Worm (Caenorhabditis elegans) whole organism, L1 larva: Measurements from ENCODE around the gene cgh-1.
"Not testable (repeated sequence)": the region's sequence is repeated elsewhere in the genome, so short reads cannot be mapped to it uniquely, and the experiment has no call there.

Experiments used
- C16A3.4 ChIP-seq: fragments of 150-350 bp; optimal IDR thresholded peaks from 2 replicates; lab custom pipeline; 2014; ENCODE audit warnings: missing biosample characterization, missing genetic modification characterization
- C34B4.2 ChIP-seq: sonication (generic microtip); optimal IDR thresholded peaks from 2 replicates; lab custom pipeline; 2017; ENCODE audit warnings: mild to moderate bottlenecking, missing genetic modification characterization, missing compliant biosample characterization
- F16B12.6 ChIP-seq: fragments of 150-350 bp; optimal IDR thresholded peaks from 2 replicates; lab custom pipeline; 2014; ENCODE audit warnings: missing biosample characterization, missing genetic modification characterization
- alr-1 ChIP-seq: fragments of 200-800 bp; sonication (Bioruptor generic); optimal IDR thresholded peaks from 2 replicates; lab custom pipeline; 2018; ENCODE audit warnings: borderline replicate concordance, mild to moderate bottlenecking, missing genetic modification characterization, missing compliant biosample characterization
- aly-2 ChIP-seq: fragments of 150-350 bp; optimal IDR thresholded peaks from 2 replicates; lab custom pipeline; 2014; ENCODE audit warnings: missing biosample characterization, missing genetic modification characterization
- ama-1 ChIP-seq: fragments of 150-350 bp; optimal IDR thresholded peaks from 2 replicates; lab custom pipeline; 2014
- blmp-1 ChIP-seq: fragments of 150-350 bp; optimal IDR thresholded peaks from 2 replicates; lab custom pipeline; 2014; ENCODE audit warnings: missing biosample characterization, missing genetic modification characterization
- ceh-82 ChIP-seq, 3 experiments: fragments of 150-350 bp in 1 of 3; sonication (generic microtip) in 2 of 3; optimal IDR thresholded peaks; 2 replicates each; lab custom pipeline; 2014 to 2017; ENCODE audit warnings: missing biosample characterization in 3 of 3, missing genetic modification characterization in 3 of 3
- ceh-88 ChIP-seq: fragments of 200-800 bp; sonication (Bioruptor generic); IDR thresholded peaks from 2 replicates; pipeline ENCODE4 v1.3.6; 2022; ENCODE audit warnings: missing genetic modification characterization, missing compliant biosample characterization
- dpl-1 ChIP-seq, 3 experiments: fragments of 150-350 bp in 2 of 3; sonication (generic microtip) in 1 of 3; optimal IDR thresholded peaks; 2 replicates each; lab custom pipeline; 2014 to 2017; ENCODE audit warnings: missing biosample characterization in 3 of 3, missing genetic modification characterization in 3 of 3, missing genetic modification reagents in 3 of 3
- efl-1 ChIP-seq, 4 experiments: fragments of 150-350 bp; optimal IDR thresholded peaks in 3 of 4; peaks in 1 of 4; 1 replicate in 1 of 4; 2 replicates in 3 of 4; lab custom pipeline; 2014; ENCODE audit warnings: missing biosample characterization in 2 of 4, missing genetic modification characterization in 2 of 4, missing genetic modification reagents in 2 of 4
- efl-3 ChIP-seq: fragments of 200-800 bp; sonication (Bioruptor generic); optimal IDR thresholded peaks from 2 replicates; lab custom pipeline; 2018; ENCODE audit warnings: mild to moderate bottlenecking, missing genetic modification characterization, missing compliant biosample characterization
- elt-2 ChIP-seq: sonication (generic microtip); optimal IDR thresholded peaks from 2 replicates; lab custom pipeline; 2016; ENCODE audit warnings: missing genetic modification characterization, mild to moderate bottlenecking, inconsistent platforms, missing compliant biosample characterization, missing genetic modification reagents
- ets-5 ChIP-seq: fragments of 200-800 bp; sonication (Bioruptor generic); IDR thresholded peaks from 2 replicates; pipeline ENCODE4 v1.3.6; 2022; ENCODE audit warnings: missing genetic modification characterization, missing compliant biosample characterization
- fkh-4 ChIP-seq: sonication (generic microtip); optimal IDR thresholded peaks from 2 replicates; lab custom pipeline; 2016; ENCODE audit warnings: missing compliant biosample characterization, missing genetic modification characterization, borderline replicate concordance
- fkh-8 ChIP-seq: sonication (generic microtip); optimal IDR thresholded peaks from 2 replicates; lab custom pipeline; 2016; ENCODE audit warnings: mild to moderate bottlenecking, missing genetic modification characterization, missing compliant biosample characterization
- fos-1 ChIP-seq: fragments of 150-350 bp; optimal IDR thresholded peaks from 2 replicates; lab custom pipeline; 2014; ENCODE audit warnings: missing biosample characterization, missing genetic modification characterization
- grh-1 ChIP-seq: fragments of 200-800 bp; sonication (Bioruptor generic); IDR thresholded peaks from 2 replicates; pipeline ENCODE4 v1.3.6; 2022; ENCODE audit warnings: missing genetic modification reagents, missing genetic modification characterization, missing compliant biosample characterization
- hlh-4 ChIP-seq: sonication (generic microtip); optimal IDR thresholded peaks from 2 replicates; lab custom pipeline; 2016; ENCODE audit warnings: mild to moderate bottlenecking, missing genetic modification characterization, missing compliant biosample characterization
- lin-13 ChIP-seq: fragments of 150-350 bp; optimal IDR thresholded peaks from 2 replicates; lab custom pipeline; 2014; ENCODE audit warnings: missing biosample characterization, missing genetic modification reagents, missing genetic modification characterization
- lin-14 ChIP-seq: fragments of 200-800 bp; sonication (Bioruptor generic); optimal IDR thresholded peaks from 2 replicates; lab custom pipeline; 2018; ENCODE audit warnings: mild to moderate bottlenecking, missing genetic modification characterization, moderate library complexity, missing compliant biosample characterization
- lin-35 ChIP-seq, 2 experiments: fragments of 150-350 bp; optimal IDR thresholded peaks; 2 replicates each; lab custom pipeline; 2014; ENCODE audit warnings: missing biosample characterization in 2 of 2, missing genetic modification characterization in 2 of 2, missing genetic modification reagents in 2 of 2
- lin-39 ChIP-seq: fragments of 150-350 bp; optimal IDR thresholded peaks from 2 replicates; lab custom pipeline; 2014; ENCODE audit warnings: missing biosample characterization, missing genetic modification reagents, missing genetic modification characterization
- lsy-2 ChIP-seq, 2 experiments: fragments of 150-350 bp; optimal IDR thresholded peaks; 2 replicates each; lab custom pipeline; 2014; ENCODE audit warnings: missing biosample characterization in 2 of 2, missing genetic modification characterization in 2 of 2
- mep-1 ChIP-seq: fragments of 150-350 bp; optimal IDR thresholded peaks from 2 replicates; lab custom pipeline; 2014; ENCODE audit warnings: missing biosample characterization, missing genetic modification characterization
- nhr-12 ChIP-seq: sonication (generic microtip); optimal IDR thresholded peaks from 2 replicates; lab custom pipeline; 2017; ENCODE audit warnings: missing biosample characterization, missing genetic modification characterization
- nhr-19 ChIP-seq: fragments of 200-800 bp; sonication (Bioruptor generic); conservative IDR thresholded peaks from 2 replicates; pipeline ENCODE4 v1.3.6; 2022; ENCODE audit warnings: missing genetic modification characterization, missing compliant biosample characterization
- nhr-20 ChIP-seq: sonication (generic microtip); optimal IDR thresholded peaks from 2 replicates; lab custom pipeline; 2016; ENCODE audit warnings: mild to moderate bottlenecking, missing genetic modification characterization, missing compliant biosample characterization
- nhr-237 ChIP-seq: fragments of 150-350 bp; optimal IDR thresholded peaks from 2 replicates; lab custom pipeline; 2014; ENCODE audit warnings: missing biosample characterization, missing genetic modification characterization
- nhr-28 ChIP-seq: fragments of 150-350 bp; optimal IDR thresholded peaks from 2 replicates; lab custom pipeline; 2014; ENCODE audit warnings: missing biosample characterization, missing genetic modification characterization
- nhr-47 ChIP-seq: sonication (generic microtip); optimal IDR thresholded peaks from 2 replicates; lab custom pipeline; 2016; ENCODE audit warnings: mild to moderate bottlenecking, missing genetic modification characterization, moderate library complexity, missing compliant biosample characterization
- nhr-71 ChIP-seq: sonication (generic microtip); optimal IDR thresholded peaks from 2 replicates; lab custom pipeline; 2016; ENCODE audit warnings: mild to moderate bottlenecking, missing genetic modification characterization, moderate library complexity, missing compliant biosample characterization
- nhr-76 ChIP-seq: sonication (generic microtip); optimal IDR thresholded peaks from 2 replicates; lab custom pipeline; 2017; ENCODE audit warnings: missing biosample characterization, missing genetic modification characterization
- nhr-77 ChIP-seq: fragments of 150-350 bp; optimal IDR thresholded peaks from 2 replicates; lab custom pipeline; 2014; ENCODE audit warnings: missing biosample characterization, missing genetic modification characterization
- nhr-85 ChIP-seq: sonication (generic microtip); peaks from one replicate; lab custom pipeline; 2016; ENCODE audit warnings: missing genetic modification characterization, inconsistent platforms, missing compliant biosample characterization
- nhr-90 ChIP-seq: sonication (generic microtip); optimal IDR thresholded peaks from 2 replicates; lab custom pipeline; 2016; ENCODE audit warnings: mild to moderate bottlenecking, missing genetic modification characterization, missing compliant biosample characterization; ENCODE audit not compliant: poor library complexity
- rnt-1 ChIP-seq: sonication (generic microtip); optimal IDR thresholded peaks from 2 replicates; lab custom pipeline; 2016; ENCODE audit warnings: mild to moderate bottlenecking, missing genetic modification characterization, moderate library complexity, missing compliant biosample characterization
- snpc-4 ChIP-seq: fragments of 150-350 bp; optimal IDR thresholded peaks from 2 replicates; lab custom pipeline; 2014; ENCODE audit warnings: missing biosample characterization, missing genetic modification characterization
- snu-23 ChIP-seq: sonication (generic microtip); optimal IDR thresholded peaks from 2 replicates; lab custom pipeline; 2016; ENCODE audit warnings: missing genetic modification characterization, missing compliant biosample characterization
- swsn-7 ChIP-seq: sonication (generic microtip); optimal IDR thresholded peaks from 2 replicates; lab custom pipeline; 2016; ENCODE audit warnings: missing genetic modification characterization, missing compliant biosample characterization
- tbx-2 ChIP-seq: sonication (generic microtip); optimal IDR thresholded peaks from 2 replicates; lab custom pipeline; 2016; ENCODE audit warnings: missing genetic modification characterization, missing compliant biosample characterization
- tlp-1 ChIP-seq: fragments of 150-350 bp; optimal IDR thresholded peaks from 2 replicates; lab custom pipeline; 2014; ENCODE audit warnings: missing biosample characterization, missing genetic modification characterization
- unc-62 ChIP-seq: fragments of 150-350 bp; optimal IDR thresholded peaks from 2 replicates; lab custom pipeline; 2014; ENCODE audit warnings: missing biosample characterization, missing genetic modification reagents, missing genetic modification characterization
- xbp-1 ChIP-seq: sonication (generic microtip); optimal IDR thresholded peaks from 2 replicates; lab custom pipeline; 2016; ENCODE audit warnings: missing genetic modification characterization, missing compliant biosample characterization

Gene cgh-1

ce11 chrIII:7484765-7485164 is 12.9 kb downstream of the cgh-1 start:
- TF ChIP-seq snpc-4 (tag; lab: Kevin White, UChicago) (no peak), unc-62 (GFP tag; lab: Kevin White, UChicago) (no peak), lin-14 (GFP tag; lab: Kevin White, UChicago) (no peak), grh-1 (no peak), lsy-2 (tag; optimal IDR thresholded peaks at IDR 0.05; lab: Kevin White, UChicago) (no peak), hlh-4 (tag; lab: Kevin White, UChicago) (no peak), efl-3 (GFP tag; lab: Kevin White, UChicago) (no peak), nhr-19 (GFP tag; lab: Robert Waterston, UW) (no peak)

- TF ChIP-seq blmp-1 (tag; lab: Kevin White, UChicago) (peak; percentile 39), lin-14 (GFP tag; lab: Kevin White, UChicago) (peak; percentile 5), C34B4.2 (tag; lab: Kevin White, UChicago) (no peak), fkh-4 (tag; lab: Kevin White, UChicago) (no peak), lin-35 (GFP tag; optimal IDR thresholded peaks at IDR 0.05; lab: Kevin White, UChicago) (peak in 1 of 2 experiments; percentile 4), alr-1 (tag; lab: Kevin White, UChicago) (no peak), tlp-1 (tag; lab: Kevin White, UChicago) (peak; percentile 53), elt-2 (tag; lab: Kevin White, UChicago) (peak; percentile 89)
These were observed 18.7 kb downstream of the cgh-1 start for ce11 chrIII:7478932-7479331.

ce11 chrIII:7468980-7469379 is 28.7 kb downstream of the cgh-1 start, which contains the start of gene H14A12.5:
H14A12.5 (minus strand) TSS chrIII:7469080.
- not testable (repeated sequence) for TF ChIP-seq lin-14 (GFP tag; lab: Kevin White, UChicago); xbp-1 (tag; lab: Kevin White, UChicago); grh-1

- TF ChIP-seq fkh-8 (tag; lab: Kevin White, UChicago): peak; percentile 13
- peak; percentile 28 to 69 for TF ChIP-seq lin-35 (GFP tag; optimal IDR thresholded peaks at IDR 0.05; lab: Kevin White, UChicago)
- no peak for TF ChIP-seq nhr-237 (tag; lab: Kevin White, UChicago)
- peak; percentile 64 for TF ChIP-seq nhr-71
- no peak for TF ChIP-seq nhr-28 (tag; lab: Kevin White, UChicago)
- peak; percentile 61 to 69 for TF ChIP-seq efl-1 (optimal IDR thresholded peaks at IDR 0.05; lab: Kevin White, UChicago)
- peak; percentile 48 to 80 for TF ChIP-seq efl-1 (GFP tag; optimal IDR thresholded peaks at IDR 0.05 in 1 of 2; lab: Kevin White, UChicago)
- no peak for TF ChIP-seq aly-2
- TF ChIP-seq grh-1: peak; percentile 74
- peak in 2 of 3 experiments; percentile 20 to 24 for TF ChIP-seq ceh-82 (tag; optimal IDR thresholded peaks at IDR 0.05; lab: Kevin White, UChicago)
- TF ChIP-seq blmp-1 (tag; lab: Kevin White, UChicago): peak; percentile 46
- no peak for TF ChIP-seq ceh-88 (GFP tag; lab: Robert Waterston, UW)
- TF ChIP-seq rnt-1 (tag; lab: Kevin White, UChicago): peak; percentile 48
- TF ChIP-seq lin-14 (GFP tag; lab: Kevin White, UChicago): peak; percentile 84
- peak; percentile 32 for TF ChIP-seq tbx-2
- TF ChIP-seq dpl-1 (GFP tag; optimal IDR thresholded peaks at IDR 0.05; lab: Kevin White, UChicago): peak; percentile 14 to 47 (median 31)
- no peak for TF ChIP-seq nhr-76 (tag; lab: Kevin White, UChicago)
- TF ChIP-seq F16B12.6 (tag; lab: Kevin White, UChicago): peak; percentile 14
- peak; percentile 9 for TF ChIP-seq lin-13
- TF ChIP-seq fos-1: peak; percentile 7
- peak; percentile 42 for TF ChIP-seq xbp-1 (tag; lab: Kevin White, UChicago)
- peak; percentile 91 for TF ChIP-seq nhr-85
- TF ChIP-seq nhr-19 (GFP tag; lab: Robert Waterston, UW): peak; percentile 37
- TF ChIP-seq nhr-12 (tag; lab: Kevin White, UChicago): no peak
- TF ChIP-seq nhr-90 (tag; lab: Kevin White, UChicago): peak; percentile 47
- peak; percentile 62 for TF ChIP-seq mep-1 (tag; lab: Kevin White, UChicago)
- TF ChIP-seq lin-39 (tag; lab: Kevin White, UChicago): peak; percentile 8
- TF ChIP-seq ets-5: no peak
- peak; percentile 41 for TF ChIP-seq ama-1 (lab: Kevin White, UChicago)
- TF ChIP-seq swsn-7: peak; percentile 7
- peak; percentile 61 for TF ChIP-seq nhr-47 (tag; lab: Kevin White, UChicago)
- TF ChIP-seq C16A3.4 (tag; lab: Kevin White, UChicago): peak; percentile 48
- TF ChIP-seq lsy-2 (tag; optimal IDR thresholded peaks at IDR 0.05; lab: Kevin White, UChicago): peak; percentile 36 to 67
- TF ChIP-seq elt-2 (tag; lab: Kevin White, UChicago): peak; percentile 10
- TF ChIP-seq nhr-77 (tag; lab: Kevin White, UChicago): peak; percentile 53
- TF ChIP-seq snu-23: peak; percentile 65
- peak; percentile 56 for TF ChIP-seq nhr-20 (tag; lab: Kevin White, UChicago)
These were observed 32.3 kb downstream of the cgh-1 start, which contains the start of gene fum-1 for ce11 chrIII:7465347-7465746. fum-1 (plus strand) TSS chrIII:7465605.
